Worm (Caenorhabditis elegans): ENCODE measurements around the gene Y22D7AL.6.

Y22D7AL.6 gene

ce11 chrIII:1618915-1619314 lies 14.2 kb downstream of the Y22D7AL.6 start, which contains the start of gene Y22D7AL.10 (continued):
- TF ChIP-seq sdz-12 (GFP tag; optimal IDR thresholded peaks at IDR 0.05) = peak; percentile 78
- peak; percentile 94 for TF ChIP-seq hlh-30 (tag; optimal IDR thresholded peaks at IDR 0.05; ENCODE audit: insufficient read depth)
- peak; percentile 98 for TF ChIP-seq php-3 (GFP tag; IDR thresholded peaks at IDR 0.05)
- peak; percentile 80 for TF ChIP-seq ZK337.2 (GFP tag; IDR thresholded peaks at IDR 0.05)
- TF ChIP-seq fkh-10 (GFP tag; optimal IDR thresholded peaks at IDR 0.05) = peak; percentile 97
- peak; percentile 89 for TF ChIP-seq daf-19 (GFP tag; conservative IDR thresholded peaks at IDR 0.05)
- peak; percentile 93 for TF ChIP-seq nhr-10 (tag; optimal IDR thresholded peaks at IDR 0.05)
- peak in 1 of 2 experiments; percentile 100 for TF ChIP-seq unc-62 (GFP tag; optimal IDR thresholded peaks at IDR 0.05 in 1 of 2)
- peak; percentile 79 for TF ChIP-seq unc-62 (tag; optimal IDR thresholded peaks at IDR 0.05)
- peak; percentile 94 for TF ChIP-seq F10B5.3 (tag; optimal IDR thresholded peaks at IDR 0.05)
- peak; percentile 74; the same call in 1 of the 2 replicates for TF ChIP-seq Y75B8A.6 (GFP tag; IDR thresholded peaks at IDR 0.05)
- TF ChIP-seq ceh-32 (tag; optimal IDR thresholded peaks at IDR 0.05; ENCODE audit: poor library complexity) = peak; percentile 79
- peak; percentile 95 for TF ChIP-seq nhr-42 (GFP tag; IDR thresholded peaks at IDR 0.05)
- TF ChIP-seq unc-39 (tag; optimal IDR thresholded peaks at IDR 0.05) = no peak
- TF ChIP-seq madf-9 (GFP tag; conservative IDR thresholded peaks at IDR 0.05) = peak; percentile 93
- peak; percentile 98 for TF ChIP-seq rbr-2 (tag; optimal IDR thresholded peaks at IDR 0.05)
- TF ChIP-seq ztf-7 (tag; optimal IDR thresholded peaks at IDR 0.05) = peak; percentile 83
- peak; percentile 98 for TF ChIP-seq lin-13 (GFP tag; optimal IDR thresholded peaks at IDR 0.05)
- peak; percentile 95 for TF ChIP-seq lin-1 (GFP tag; IDR thresholded peaks at IDR 0.05)
- TF ChIP-seq lir-3 (tag; optimal IDR thresholded peaks at IDR 0.05) = peak; percentile 76
- peak; percentile 30 for TF ChIP-seq ceh-28 (tag; optimal IDR thresholded peaks at IDR 0.05)
- peak; percentile 97 for TF ChIP-seq nhr-6 (tag; optimal IDR thresholded peaks at IDR 0.05)
- peak; percentile 91 for TF ChIP-seq T20F7.1 (GFP tag; optimal IDR thresholded peaks at IDR 0.05)
- peak; percentile 81 for TF ChIP-seq gei-8 (GFP tag; optimal IDR thresholded peaks at IDR 0.05)
- peak; percentile 98 for TF ChIP-seq spr-3 (GFP tag; optimal IDR thresholded peaks at IDR 0.05)
- peak; percentile 96 for TF ChIP-seq lin-38 (GFP tag; IDR thresholded peaks at IDR 0.05)
- peak; percentile 83 for TF ChIP-seq ces-1 (GFP tag; optimal IDR thresholded peaks at IDR 0.05)
- TF ChIP-seq Y48G9A.11 (GFP tag; IDR thresholded peaks at IDR 0.05) = peak; percentile 95
- TF ChIP-seq daf-12 (tag; optimal IDR thresholded peaks at IDR 0.05) = no peak
- TF ChIP-seq R02D3.7 (tag; optimal IDR thresholded peaks at IDR 0.05) = no peak
- TF ChIP-seq ceh-82 (tag; optimal IDR thresholded peaks at IDR 0.05) = no peak
- 0 out of 2 replicates have a peak, but pooled peaks have one; percentile 23 for TF ChIP-seq mxl-2 (GFP tag; conservative IDR thresholded peaks at IDR 0.05)
- peak; percentile 95 for TF ChIP-seq dmd-6 (GFP tag; IDR thresholded peaks at IDR 0.05)
- TF ChIP-seq hlh-11 (tag; optimal IDR thresholded peaks at IDR 0.05) = peak; percentile 97
- peak; percentile 33 for TF ChIP-seq ztf-11 (tag; optimal IDR thresholded peaks at IDR 0.05)
- peak; percentile 98 for TF ChIP-seq egl-43 (GFP tag; IDR thresholded peaks at IDR 0.05)
- peak; percentile 96 for TF ChIP-seq mdt-29 (GFP tag; IDR thresholded peaks at IDR 0.05)
- peak; percentile 88 for TF ChIP-seq jun-1 (tag; optimal IDR thresholded peaks at IDR 0.05)
- TF ChIP-seq nhr-41 (GFP tag; IDR thresholded peaks at IDR 0.05) = peak; percentile 48; the same call in 1 of the 2 replicates
- TF ChIP-seq nhr-237 (tag; optimal IDR thresholded peaks at IDR 0.05) = no peak
- TF ChIP-seq Y105C5A.15 (GFP tag; IDR thresholded peaks at IDR 0.05) = peak; percentile 87; the same call in 1 of the 2 replicates
- TF ChIP-seq F49E8.2 (tag; optimal IDR thresholded peaks at IDR 0.05; ENCODE audit: borderline replicate concordance) = peak; percentile 97
- peak; percentile 80 to 93 for TF ChIP-seq hif-1 (tag; optimal IDR thresholded peaks at IDR 0.05)
- peak; percentile 97 for TF ChIP-seq duxl-1 (tag; optimal IDR thresholded peaks at IDR 0.05; ENCODE audit: poor library complexity)
- TF ChIP-seq zfp-3 (GFP tag; conservative IDR thresholded peaks at IDR 0.05) = peak; percentile 96
- TF ChIP-seq set-16 (GFP tag; IDR thresholded peaks at IDR 0.05) = peak; percentile 92
- TF ChIP-seq ZK546.5 (tag; optimal IDR thresholded peaks at IDR 0.05) = peak in 1 of 2 experiments; percentile 61
- peak; percentile 96 for TF ChIP-seq mes-2 (tag; optimal IDR thresholded peaks at IDR 0.05; ENCODE audit: poor library complexity, severe bottlenecking)
- TF ChIP-seq Y5F2A.4 (GFP tag; optimal IDR thresholded peaks at IDR 0.05) = peak; percentile 90
- peak; percentile 30 for TF ChIP-seq cey-2 (tag; optimal IDR thresholded peaks at IDR 0.05; ENCODE audit: borderline replicate concordance, insufficient read depth)
